Worm (Caenorhabditis elegans) whole organism, L4/young adult: ENCODE measurements around the gene Y7A5A.2.
A peak's percentile ranks its signal among the peaks of the same experiment; 100 is the strongest.

Experiments
- W03F9.2 ChIP-seq: fragments of 150-350 bp; optimal IDR thresholded peaks from 2 replicates; lab custom pipeline; 2014; ENCODE audit warnings: missing biosample characterization, missing genetic modification characterization
- dao-5 ChIP-seq: sonication (generic microtip); optimal IDR thresholded peaks from 2 replicates; lab custom pipeline; 2016; ENCODE audit warnings: missing genotype, missing genetic modification characterization, moderate library complexity, missing compliant biosample characterization
- him-1 ChIP-seq: sonication (generic microtip); optimal IDR thresholded peaks from 2 replicates; lab custom pipeline; 2016; ENCODE audit warnings: missing genotype, missing genetic modification reagents, missing genetic modification characterization, missing compliant biosample characterization

The Y7A5A.2 gene

ce11 chrX:15771411-15771810 is 1.1 kb downstream of the Y7A5A.2 start, which contains the start of gene Y7A5A.1:
TSS of gene Y7A5A.1 (minus strand) at chrX:15771493.
- no peak for TF ChIP-seq him-1 (tag; lab: Kevin White, UChicago)
- TF ChIP-seq W03F9.2 (tag; lab: Kevin White, UChicago): no peak
- TF ChIP-seq dao-5: no peak

DNA sequence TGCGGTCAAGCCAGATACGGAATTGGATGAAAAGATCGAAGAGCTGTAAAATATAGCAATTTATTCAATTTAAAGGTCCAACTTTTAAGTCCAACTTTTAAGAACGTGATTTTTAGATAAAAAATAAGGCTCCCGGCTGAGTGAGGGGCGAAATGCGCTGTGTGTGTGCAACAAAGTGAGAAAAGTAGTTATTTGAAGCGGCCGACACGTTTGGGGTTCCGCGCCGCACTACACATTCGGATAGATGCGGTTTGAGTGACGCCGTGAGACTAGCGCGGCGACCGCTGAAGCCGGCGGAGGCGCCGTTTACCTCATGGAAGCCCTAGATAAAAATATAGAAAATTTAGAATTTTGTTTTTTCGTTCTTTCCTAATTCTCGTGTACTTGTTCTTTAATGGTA is 1.7 kb downstream of the Y7A5A.2 start:
- TF ChIP-seq W03F9.2 (tag; lab: Kevin White, UChicago) (no peak), dao-5 (no peak), him-1 (tag; lab: Kevin White, UChicago) (no peak)

DNA sequence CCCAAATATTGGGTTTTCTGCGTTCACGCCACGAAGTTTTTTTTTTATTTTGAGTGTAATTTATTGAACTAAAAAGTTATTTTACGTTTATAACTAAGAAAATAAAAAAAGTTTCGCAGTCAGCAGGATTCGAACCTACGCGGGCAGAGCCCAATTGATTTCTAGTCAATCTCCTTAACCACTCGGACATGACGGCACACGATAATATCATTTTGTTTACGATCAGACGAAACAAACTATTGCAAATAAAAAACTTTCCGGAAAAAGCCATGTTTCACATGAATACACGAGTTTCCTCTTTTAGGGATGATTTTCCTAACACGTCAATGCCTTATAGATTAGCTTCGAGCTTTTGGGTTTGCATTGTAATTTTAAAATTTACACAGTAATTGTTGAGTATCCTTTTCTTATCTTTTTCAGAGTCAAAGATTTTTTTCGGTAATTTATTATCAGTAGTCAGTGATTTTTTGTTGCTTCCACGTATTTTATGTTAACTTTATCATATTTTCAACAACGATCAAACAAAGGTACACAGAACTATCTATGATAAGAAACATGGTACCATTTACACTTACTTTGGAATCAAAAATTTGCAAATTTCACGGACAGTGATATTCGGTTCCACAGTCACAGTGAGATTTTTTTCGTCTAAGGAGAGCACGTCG is 2.5 kb downstream of the Y7A5A.2 start:
- no peak for TF ChIP-seq dao-5
- no peak for TF ChIP-seq W03F9.2 (tag; lab: Kevin White, UChicago)
- no peak for TF ChIP-seq him-1 (tag; lab: Kevin White, UChicago)

DNA sequence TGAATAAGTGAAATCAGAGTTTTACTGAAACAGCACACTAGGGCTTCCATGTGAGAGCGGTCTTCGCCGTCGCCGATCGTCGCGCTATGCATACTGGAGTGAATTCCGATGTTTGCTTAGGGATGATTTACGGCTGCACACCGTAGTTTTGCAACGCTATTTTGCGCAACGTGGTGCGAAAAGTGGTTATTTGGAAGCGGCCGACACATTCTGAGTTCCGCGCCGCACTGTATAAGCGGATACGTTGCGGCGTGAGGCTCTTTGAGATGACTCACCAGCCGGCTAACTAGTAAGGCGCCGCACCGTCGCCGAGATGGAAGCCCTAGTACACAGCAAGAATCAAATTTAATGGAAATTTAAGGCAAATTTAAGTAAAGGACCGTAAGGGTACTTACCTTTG is 4.0 kb downstream of the Y7A5A.2 start:
- TF ChIP-seq him-1 (tag; lab: Kevin White, UChicago) (no peak), W03F9.2 (tag; lab: Kevin White, UChicago) (no peak), dao-5 (no peak)

ce11 chrX:15766861-15767260 is 5.7 kb downstream of the Y7A5A.2 start:
- no peak for TF ChIP-seq him-1 (tag; lab: Kevin White, UChicago)
- TF ChIP-seq W03F9.2 (tag; lab: Kevin White, UChicago): no peak
- no peak for TF ChIP-seq dao-5

- TF ChIP-seq dao-5 (no peak), him-1 (tag; lab: Kevin White, UChicago) (no peak), W03F9.2 (tag; lab: Kevin White, UChicago) (no peak)
Measured at ce11 chrX:15766147-15766546, 6.4 kb downstream of the Y7A5A.2 start, which contains the start of gene bus-17. TSS of gene bus-17 (minus strand) at chrX:15766354.

- no peak for TF ChIP-seq him-1 (tag; lab: Kevin White, UChicago)
- no peak for TF ChIP-seq dao-5
- no peak for TF ChIP-seq W03F9.2 (tag; lab: Kevin White, UChicago)
Measured at ce11 chrX:15759222-15759621, 13.3 kb downstream of the Y7A5A.2 start.

- TF ChIP-seq him-1 (tag; lab: Kevin White, UChicago) (no peak), dao-5 (no peak), W03F9.2 (tag; lab: Kevin White, UChicago) (no peak)
Measured at ce11 chrX:15757169-15757568, 15.4 kb downstream of the Y7A5A.2 start, which contains the start of gene wrt-4. TSS of gene wrt-4 (minus strand) at chrX:15757269.

ce11 chrX:15751245-15751644 is 21.3 kb downstream of the Y7A5A.2 start:
- TF ChIP-seq him-1 (tag; lab: Kevin White, UChicago) (no peak), W03F9.2 (tag; lab: Kevin White, UChicago) (no peak), dao-5 (no peak)

- TF ChIP-seq dao-5 (no peak), him-1 (tag; lab: Kevin White, UChicago) (no peak), W03F9.2 (tag; lab: Kevin White, UChicago) (no peak)
Measured at ce11 chrX:15747814-15748213, 24.7 kb downstream of the Y7A5A.2 start.

ce11 chrX:15746705-15747104 is 25.8 kb downstream of the Y7A5A.2 start, which contains the start of gene srxa-9:
TSS of gene srxa-9 (plus strand) at chrX:15747005.
- TF ChIP-seq dao-5 (no peak), him-1 (tag; lab: Kevin White, UChicago) (no peak), W03F9.2 (tag; lab: Kevin White, UChicago) (no peak)

DNA sequence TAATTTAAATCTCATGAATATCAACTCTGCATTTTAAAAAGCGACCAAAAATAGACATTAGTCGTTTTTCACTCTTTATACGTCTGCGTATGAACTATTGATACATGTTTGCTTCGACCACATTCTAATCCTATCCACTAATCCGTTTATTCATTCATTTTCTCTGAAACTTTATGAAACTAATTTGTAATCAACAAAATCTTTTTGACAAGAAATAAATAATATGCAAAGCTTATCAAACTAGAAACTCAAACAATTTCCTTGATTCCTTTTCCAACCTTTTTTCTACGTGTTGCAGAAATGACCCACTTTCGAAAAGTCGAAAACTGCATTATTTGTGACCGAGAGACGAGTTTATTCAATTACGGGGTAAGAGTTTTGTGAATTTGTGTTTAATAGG is 30.2 kb downstream of the Y7A5A.2 start, which contains the start of gene nhr-255:
Gene nhr-255, plus strand, starts transcription at position 301 of the 400 bp plus-strand sequence.
- TF ChIP-seq him-1 (tag; lab: Kevin White, UChicago) (no peak), dao-5 (no peak), W03F9.2 (tag; lab: Kevin White, UChicago) (no peak)

ce11 chrX:15741852-15742251 is 30.7 kb downstream of the Y7A5A.2 start:
- TF ChIP-seq W03F9.2 (tag; lab: Kevin White, UChicago): no peak
- TF ChIP-seq him-1 (tag; lab: Kevin White, UChicago): peak; percentile 75
- TF ChIP-seq dao-5: peak; percentile 20

DNA sequence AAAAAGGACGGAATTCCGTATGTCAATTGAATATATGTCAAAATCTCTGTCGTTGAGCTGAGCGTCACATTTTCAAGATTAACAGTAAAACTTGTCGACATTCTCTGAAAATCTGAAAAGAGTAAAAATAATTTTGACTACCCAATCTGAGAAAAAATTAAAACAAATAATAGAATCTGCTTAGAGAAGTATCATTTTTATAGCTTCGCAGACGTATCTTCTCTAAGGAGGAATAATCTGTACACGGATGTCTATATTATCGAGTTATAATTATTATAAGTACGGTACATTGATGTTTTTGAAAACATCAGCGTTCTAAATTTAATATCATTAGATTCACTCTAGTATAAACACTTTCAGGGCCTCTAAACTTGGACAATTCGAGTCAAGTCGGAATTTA is 32.0 kb downstream of the Y7A5A.2 start, which contains the start of gene srg-64:
Gene srg-64, minus strand, starts transcription at position 101 of the 400 bp plus-strand sequence.
- TF ChIP-seq him-1 (tag; lab: Kevin White, UChicago) (no peak), W03F9.2 (tag; lab: Kevin White, UChicago) (no peak), dao-5 (no peak)
